Fruit fly (Drosophila melanogaster): ENCODE measurements around the gene Fad2.

Gene Fad2

dm6 chr3L:11061200-11061599, 37.9 kb downstream of the Fad2 start, which contains the start of the genes CG6321 and Blos2 (continued):
- TF ChIP-seq CG33213 (GFP tag; optimal IDR thresholded peaks at IDR 0.05) (peak; percentile 46), fd3F (GFP tag; optimal IDR thresholded peaks at IDR 0.05) (peak; percentile 64), Dip2 (GFP tag; IDR thresholded peaks at IDR 0.05) (no peak), CG12299 (tag; optimal IDR thresholded peaks at IDR 0.05) (peak; percentile 76), ems (GFP tag; optimal IDR thresholded peaks at IDR 0.05) (peak; percentile 55), trem (tag; optimal IDR thresholded peaks at IDR 0.05) (peak; percentile 68), Gug (GFP tag; IDR thresholded peaks at IDR 0.05) (0 out of 4 replicates have a peak, but pooled peaks have one; percentile 37), CG5245 (GFP tag; optimal IDR thresholded peaks at IDR 0.05) (peak; percentile 39), hb (GFP tag; IDR thresholded peaks at IDR 0.05; ENCODE audit: partially characterized antibody) (no peak), pros (GFP tag; optimal IDR thresholded peaks at IDR 0.05) (no peak), CG6683 (GFP tag; optimal IDR thresholded peaks at IDR 0.05) (peak; percentile 50), CG9727 (GFP tag; optimal IDR thresholded peaks at IDR 0.05) (peak; percentile 64), CG32772 (GFP tag; IDR thresholded peaks at IDR 0.05) (0 out of 2 replicates have a peak, but pooled peaks have one; percentile 5), CG6813 (GFP tag; optimal IDR thresholded peaks at IDR 0.05) (peak; percentile 26), dimm (GFP tag; IDR thresholded peaks at IDR 0.05) (no peak), E2f2 (GFP tag; IDR thresholded peaks at IDR 0.05) (peak; percentile 58), gem (tag; optimal IDR thresholded peaks at IDR 0.05) (peak; percentile 90), shn (GFP tag; optimal IDR thresholded peaks at IDR 0.05) (no peak), fd102C (GFP tag; optimal IDR thresholded peaks at IDR 0.05) (no peak), nau (GFP tag; optimal IDR thresholded peaks at IDR 0.05) (peak; percentile 63), yki (optimal IDR thresholded peaks at IDR 0.05) (no peak), Elba2 (GFP tag; optimal IDR thresholded peaks at IDR 0.05) (no peak), CG17328 (GFP tag; IDR thresholded peaks at IDR 0.05) (peak; percentile 75), Six4 (GFP tag; optimal IDR thresholded peaks at IDR 0.05) (peak; percentile 29), Camta (GFP tag; optimal IDR thresholded peaks at IDR 0.05) (peak; percentile 19), Usf (GFP tag; optimal IDR thresholded peaks at IDR 0.05) (no peak), Antp (GFP tag; optimal IDR thresholded peaks at IDR 0.05) (peak; percentile 15), CG8478 (optimal IDR thresholded peaks at IDR 0.05) (no peak), zfh1 (GFP tag; IDR thresholded peaks at IDR 0.05) (peak; percentile 54), fd96Cb (tag; optimal IDR thresholded peaks at IDR 0.05) (peak; percentile 76), psq (GFP tag; optimal IDR thresholded peaks at IDR 0.05) (no peak), az2 (GFP tag; optimal IDR thresholded peaks at IDR 0.05) (peak; percentile 66), lab (GFP tag; optimal IDR thresholded peaks at IDR 0.05) (peak; percentile 86), tna (GFP tag; IDR thresholded peaks at IDR 0.05; ENCODE audit: partially characterized antibody) (no peak), CG3847 (GFP tag; IDR thresholded peaks at IDR 0.05) (peak; percentile 53; the same call in 1 of the 2 replicates), CG12236 (GFP tag; optimal IDR thresholded peaks at IDR 0.05) (peak; percentile 18), CG6272 (GFP tag; IDR thresholded peaks at IDR 0.05) (no peak), run (tag; optimal IDR thresholded peaks at IDR 0.05) (peak; percentile 59), Oli (tag; optimal IDR thresholded peaks at IDR 0.05) (peak; percentile 78), cato (GFP tag; optimal IDR thresholded peaks at IDR 0.05; ENCODE audit: borderline replicate concordance) (no peak), CG12104 (GFP tag; optimal IDR thresholded peaks at IDR 0.05) (peak; percentile 68), CG2116 (GFP tag; optimal IDR thresholded peaks at IDR 0.05) (peak; percentile 25), vvl (GFP tag; IDR thresholded peaks at IDR 0.05) (peak; percentile 88), CG12769 (tag; optimal IDR thresholded peaks at IDR 0.05) (peak; percentile 79), sug (tag; optimal IDR thresholded peaks at IDR 0.05) (peak; percentile 79), caup (GFP tag; optimal IDR thresholded peaks at IDR 0.05; ENCODE audit: severe bottlenecking) (peak; percentile 72), ewg (GFP tag; optimal IDR thresholded peaks at IDR 0.05) (peak; percentile 35), CG13287 (GFP tag; IDR thresholded peaks at IDR 0.05; ENCODE audit: partially characterized antibody) (0 out of 2 replicates have a peak, but pooled peaks have one; percentile 14), tll (GFP tag; optimal IDR thresholded peaks at IDR 0.05) (no peak), scrt (GFP tag; optimal IDR thresholded peaks at IDR 0.05) (peak; percentile 68), emc (GFP tag; optimal IDR thresholded peaks at IDR 0.05) (no peak)
